Worm (Caenorhabditis elegans) whole organism, L3 larva: ENCODE measurements around the gene lips-13.

Source experiments
- R02D3.7 ChIP-seq: fragments of 150-350 bp; optimal IDR thresholded peaks from 2 replicates; lab custom pipeline; 2014; ENCODE audit warnings: missing biosample characterization, missing genetic modification characterization
- ama-1 ChIP-seq: fragments of 150-350 bp; optimal IDR thresholded peaks from 2 replicates; lab custom pipeline; 2018
- fkh-10 ChIP-seq: sonication (generic microtip); optimal IDR thresholded peaks from 2 replicates; lab custom pipeline; 2017; ENCODE audit warnings: missing biosample characterization, missing genetic modification reagents, missing genetic modification characterization
- fos-1 ChIP-seq: fragments of 150-350 bp; optimal IDR thresholded peaks from 2 replicates; lab custom pipeline; 2014; ENCODE audit warnings: missing biosample characterization, missing genetic modification characterization
- lin-39 ChIP-seq: fragments of 150-350 bp; optimal IDR thresholded peaks from 2 replicates; lab custom pipeline; 2018; ENCODE audit warnings: missing biosample characterization, missing genetic modification reagents, missing genetic modification characterization
- mdl-1 ChIP-seq: fragments of 150-350 bp; optimal IDR thresholded peaks from 2 replicates; lab custom pipeline; 2014; ENCODE audit warnings: missing biosample characterization, missing genetic modification characterization
- nhr-23 ChIP-seq: fragments of 150-350 bp; optimal IDR thresholded peaks from 2 replicates; lab custom pipeline; 2014; ENCODE audit warnings: missing biosample characterization, missing genetic modification reagents, missing genetic modification characterization
- nhr-76 ChIP-seq: fragments of 150-350 bp; sonication (generic microtip); optimal IDR thresholded peaks from 5 replicates; lab custom pipeline; 2014; ENCODE audit warnings: missing biosample characterization, missing genetic modification characterization
- nhr-77 ChIP-seq: fragments of 150-350 bp; optimal IDR thresholded peaks from 2 replicates; lab custom pipeline; 2014; ENCODE audit warnings: missing biosample characterization, missing genetic modification characterization
- pha-4 ChIP-seq: fragments of 150-350 bp; optimal IDR thresholded peaks from 2 replicates; lab custom pipeline; 2014; ENCODE audit warnings: missing biosample characterization, missing genetic modification reagents, missing genetic modification characterization
- skn-1 ChIP-seq: fragments of 150-350 bp; optimal IDR thresholded peaks from 2 replicates; lab custom pipeline; 2014; ENCODE audit warnings: missing biosample characterization, missing genetic modification characterization
- unc-39 ChIP-seq: sonication (generic microtip); optimal IDR thresholded peaks from 4 replicates; lab custom pipeline; 2017; ENCODE audit warnings: missing biosample characterization, missing genetic modification characterization
- unc-62 ChIP-seq: fragments of 150-350 bp; sonication (generic microtip); optimal IDR thresholded peaks from 4 replicates; lab custom pipeline; 2014; ENCODE audit warnings: missing biosample characterization, missing genetic modification reagents, missing genetic modification characterization

- TF ChIP-seq ama-1 (lab: Kevin White, UChicago) (no peak), nhr-76 (no peak), fos-1 (tag; lab: Kevin White, UChicago) (no peak), nhr-77 (no peak), fkh-10 (no peak), R02D3.7 (tag; lab: Kevin White, UChicago) (no peak), nhr-23 (tag; lab: Kevin White, UChicago) (no peak), pha-4 (no peak), unc-62 (GFP tag; lab: Kevin White, UChicago) (no peak), lin-39 (no peak), skn-1 (tag; lab: Kevin White, UChicago) (no peak), mdl-1 (tag; lab: Kevin White, UChicago) (no peak), unc-39 (tag; lab: Kevin White, UChicago) (no peak)
Observed at ce11 chrII:1100719-1101118, 17.1 kb downstream of the lips-13 start, which contains the start of gene pho-14.
